Fruit fly (Drosophila melanogaster) whole organism: ENCODE results near the gene dpr4.

Experiments
- CG8478 ChIP-seq: fragments of >200 bp; optimal IDR thresholded peaks from 2 replicates; lab custom pipeline; 2018; ENCODE audit warnings: inconsistent platforms
- Dll ChIP-seq: fragments of >200 bp; optimal IDR thresholded peaks from 2 replicates; lab custom pipeline; 2017
- EcR ChIP-seq, 2 experiments: fragments of >200 bp; optimal IDR thresholded peaks; 2 replicates each; lab custom pipeline; 2017; ENCODE audit warnings: missing biosample characterization in 2 of 2, missing genetic modification characterization in 2 of 2, missing genetic modification reagents in 2 of 2
- pan ChIP-seq: fragments of >200 bp; optimal IDR thresholded peaks from 2 replicates; lab custom pipeline; 2017
- psq ChIP-seq: fragments of >200 bp; optimal IDR thresholded peaks from 2 replicates; lab custom pipeline; 2017
- usp ChIP-seq: fragments of >200 bp; optimal IDR thresholded peaks from 2 replicates; lab custom pipeline; 2017; ENCODE audit warnings: missing biosample characterization, missing genetic modification characterization, mixed read lengths

dpr4 gene

dm6 chr3R:11542899-11543619 is at the start of gene dpr4:
Gene dpr4 (minus strand): TSS chr3R:11542949.
- no peak for TF ChIP-seq CG8478 (lab: Kevin White, UChicago)
- no peak for TF ChIP-seq usp (GFP tag; lab: Kevin White, UChicago)
- TF ChIP-seq EcR (GFP tag; optimal IDR thresholded peaks at IDR 0.05; lab: Kevin White, UChicago) = no peak
- TF ChIP-seq pan (lab: Kevin White, UChicago) = no peak
- no peak for TF ChIP-seq Dll (lab: Kevin White, UChicago)
- TF ChIP-seq psq (lab: Kevin White, UChicago) = no peak

DNA sequence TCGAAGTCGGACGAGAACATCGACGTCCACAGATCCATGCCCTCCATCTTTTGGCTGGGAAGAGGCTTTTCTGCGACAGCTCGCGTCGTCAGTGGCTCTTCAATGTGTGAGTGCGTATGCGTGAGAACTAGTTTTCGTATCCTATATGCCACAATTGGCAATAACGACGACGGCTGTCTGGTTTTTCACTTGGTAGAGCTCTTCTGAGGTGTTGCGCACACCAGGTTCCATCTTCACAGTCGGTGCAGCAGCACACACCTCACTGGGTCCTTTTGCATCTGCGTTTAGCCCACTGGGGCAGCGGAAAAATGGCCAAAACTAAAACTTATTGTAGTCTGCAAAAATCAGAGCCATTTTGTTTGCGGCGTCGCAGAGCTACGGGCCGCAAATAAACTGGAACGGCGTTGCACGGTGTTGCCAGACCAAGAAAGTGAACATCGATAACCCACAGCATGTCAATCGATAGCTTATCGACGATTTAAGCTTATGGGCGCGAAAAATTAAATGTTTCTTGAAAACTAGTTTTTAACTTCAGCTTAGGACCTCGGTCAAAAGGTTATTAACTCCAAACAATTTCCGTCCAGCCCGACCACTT is 47.1 kb upstream of the dpr4 start, which contains the start of gene CG6791:
Gene CG6791 (minus strand): TSS at position 383 of the 595 bp plus-strand sequence.
- no peak for TF ChIP-seq usp (GFP tag; lab: Kevin White, UChicago)
- no peak for TF ChIP-seq Dll (lab: Kevin White, UChicago)
- TF ChIP-seq psq (lab: Kevin White, UChicago) = no peak
- TF ChIP-seq EcR (GFP tag; optimal IDR thresholded peaks at IDR 0.05; lab: Kevin White, UChicago) = no peak
- TF ChIP-seq pan (lab: Kevin White, UChicago) = no peak
- no peak for TF ChIP-seq CG8478 (lab: Kevin White, UChicago)

DNA sequence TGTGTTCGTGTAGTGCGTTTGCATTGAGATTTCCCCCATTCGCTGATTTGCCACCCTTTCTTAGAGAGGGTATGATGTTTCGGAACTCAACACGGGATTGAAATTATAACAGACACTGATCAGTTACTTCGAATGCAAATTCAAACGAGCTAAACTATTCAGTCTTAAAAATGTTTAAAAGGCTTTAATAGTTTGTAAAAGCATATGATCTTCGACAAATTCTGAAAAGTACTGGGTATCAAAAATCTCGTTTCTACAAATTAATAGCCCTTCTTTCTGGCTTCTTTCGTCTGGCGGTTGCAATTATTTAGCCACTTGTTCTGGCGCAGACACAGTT is 39.5 kb upstream of the dpr4 start:
- TF ChIP-seq Dll (lab: Kevin White, UChicago) (no peak), pan (lab: Kevin White, UChicago) (peak; percentile 35)

dm6 chr3R:11581340-11582252 is 38.8 kb upstream of the dpr4 start, which contains the start of gene wkd:
Gene wkd (plus strand): TSS chr3R:11581576.
- TF ChIP-seq psq (lab: Kevin White, UChicago) = no peak
- no peak for TF ChIP-seq Dll (lab: Kevin White, UChicago)
- TF ChIP-seq EcR (GFP tag; optimal IDR thresholded peaks at IDR 0.05; lab: Kevin White, UChicago) = no peak
- TF ChIP-seq usp (GFP tag; lab: Kevin White, UChicago) = no peak
- TF ChIP-seq CG8478 (lab: Kevin White, UChicago) = no peak
- TF ChIP-seq pan (lab: Kevin White, UChicago) = no peak

- TF ChIP-seq CG8478 (lab: Kevin White, UChicago) (no peak), EcR (GFP tag; optimal IDR thresholded peaks at IDR 0.05; lab: Kevin White, UChicago) (no peak), psq (lab: Kevin White, UChicago) (no peak), pan (lab: Kevin White, UChicago) (no peak), usp (GFP tag; lab: Kevin White, UChicago) (no peak), Dll (lab: Kevin White, UChicago) (no peak)
These were observed 35.9 kb upstream of the dpr4 start, which contains the start of the genes CG6790 and CG5342 for dm6 chr3R:11578645-11579044. Gene CG6790 (minus strand): TSS chr3R:11578745. Gene CG5342 (plus strand): TSS chr3R:11578826.

DNA sequence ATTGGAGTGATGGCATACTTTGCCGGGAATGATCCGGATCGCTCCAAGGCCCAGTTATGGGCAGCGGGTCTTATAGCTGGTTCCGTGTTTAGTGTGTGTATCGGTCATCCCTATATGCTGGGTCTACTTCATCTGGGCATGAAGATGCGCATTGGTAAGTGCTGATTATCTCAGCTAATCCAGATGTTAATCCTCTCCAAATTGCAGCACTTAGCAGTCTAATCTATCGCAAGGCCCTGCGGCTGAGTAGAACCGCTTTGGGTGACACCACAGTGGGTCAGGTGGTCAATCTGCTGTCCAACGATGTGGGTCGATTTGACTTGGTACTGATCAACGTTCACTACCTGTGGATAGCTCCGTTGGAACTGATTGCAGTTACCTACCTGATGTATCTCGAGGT is 28.7 kb upstream of the dpr4 start:
- TF ChIP-seq pan (lab: Kevin White, UChicago) (no peak), Dll (lab: Kevin White, UChicago) (no peak), CG8478 (lab: Kevin White, UChicago) (no peak), EcR (GFP tag; optimal IDR thresholded peaks at IDR 0.05; lab: Kevin White, UChicago) (no peak), psq (lab: Kevin White, UChicago) (no peak), usp (GFP tag; lab: Kevin White, UChicago) (no peak)

DNA sequence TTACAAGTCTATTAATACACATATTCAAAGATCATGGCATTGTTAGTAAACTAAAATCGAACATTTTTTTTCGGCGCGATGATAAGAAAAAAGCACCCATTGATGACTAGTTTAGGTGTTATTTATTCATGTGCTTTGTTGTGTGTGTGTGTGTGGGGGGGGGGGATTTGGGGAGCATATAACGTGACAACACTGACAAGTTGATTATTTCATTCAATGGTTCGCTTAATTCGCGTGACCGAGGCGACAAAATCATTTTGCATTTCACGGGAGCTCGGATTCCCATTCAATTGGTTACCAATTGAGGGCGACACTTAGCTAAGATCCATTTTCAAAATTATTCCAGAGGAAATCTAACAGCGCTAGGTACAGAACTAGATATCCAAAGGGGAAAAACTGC is 27.2 kb upstream of the dpr4 start:
- TF ChIP-seq Dll (lab: Kevin White, UChicago) = no peak
- TF ChIP-seq psq (lab: Kevin White, UChicago) = no peak
- TF ChIP-seq EcR (GFP tag; optimal IDR thresholded peaks at IDR 0.05; lab: Kevin White, UChicago) = no peak
- no peak for TF ChIP-seq usp (GFP tag; lab: Kevin White, UChicago)
- TF ChIP-seq pan (lab: Kevin White, UChicago) = no peak
- no peak for TF ChIP-seq CG8478 (lab: Kevin White, UChicago)

- TF ChIP-seq usp (GFP tag; lab: Kevin White, UChicago) (no peak), psq (lab: Kevin White, UChicago) (no peak), pan (lab: Kevin White, UChicago) (no peak), Dll (lab: Kevin White, UChicago) (no peak), EcR (GFP tag; optimal IDR thresholded peaks at IDR 0.05; lab: Kevin White, UChicago) (no peak), CG8478 (lab: Kevin White, UChicago) (no peak)
These were observed 26.2 kb upstream of the dpr4 start, which contains the start of gene Mrp4 for dm6 chr3R:11568873-11569450. Gene Mrp4 (plus strand): TSS chr3R:11569250.

- TF ChIP-seq pan (lab: Kevin White, UChicago) = no peak
- TF ChIP-seq Dll (lab: Kevin White, UChicago) = peak; percentile 68
These were observed 24.2 kb upstream of the dpr4 start, which contains the start of the genes fabp and sea for dm6 chr3R:11566769-11567570. Gene fabp (minus strand): TSS chr3R:11567054. Gene sea (minus strand): TSS chr3R:11567054.
